Worm (Caenorhabditis elegans) whole organism, L4 larva: ENCODE data around the gene T05A7.6.

Experiments used
- D1046.2 ChIP-seq: fragments of 200-800 bp; sonication (Bioruptor generic); IDR thresholded peaks from 2 replicates; pipeline ENCODE4 v1.3.6; 2022; ENCODE audit warnings: missing genetic modification characterization, missing compliant biosample characterization
- F26F4.8 ChIP-seq: fragments of 200-800 bp; sonication (Bioruptor generic); conservative IDR thresholded peaks from 2 replicates; pipeline ENCODE4 v1.3.6; 2022; ENCODE audit warnings: missing genetic modification characterization, missing compliant biosample characterization
- F37D6.2 ChIP-seq: sonication (generic microtip); optimal IDR thresholded peaks from 2 replicates; lab custom pipeline; 2016; ENCODE audit warnings: mild to moderate bottlenecking, missing genetic modification characterization, missing compliant biosample characterization
- F49E8.2 ChIP-seq: sonication (generic microtip); optimal IDR thresholded peaks from 2 replicates; lab custom pipeline; 2016; ENCODE audit warnings: missing compliant biosample characterization, mild to moderate bottlenecking, missing genetic modification characterization, borderline replicate concordance
- ZK337.2 ChIP-seq: fragments of 200-800 bp; sonication (Bioruptor generic); IDR thresholded peaks from 2 replicates; pipeline ENCODE4 v1.3.6; 2022; ENCODE audit warnings: missing genetic modification reagents, missing genetic modification characterization, missing compliant biosample characterization
- ceh-20 ChIP-seq: fragments of 200-800 bp; sonication (Bioruptor generic); IDR thresholded peaks from 2 replicates; pipeline ENCODE4 v1.3.6; 2022; ENCODE audit warnings: missing genetic modification reagents, missing genetic modification characterization, missing compliant biosample characterization
- ceh-32 ChIP-seq: sonication (generic microtip); optimal IDR thresholded peaks from 2 replicates; lab custom pipeline; 2016; ENCODE audit warnings: mild to moderate bottlenecking, missing genetic modification characterization, missing compliant biosample characterization; ENCODE audit not compliant: poor library complexity
- ctbp-1 ChIP-seq: fragments of 200-800 bp; sonication (Bioruptor generic); IDR thresholded peaks from 2 replicates; pipeline ENCODE4 v1.3.6; 2022; ENCODE audit warnings: missing genetic modification reagents, missing genetic modification characterization, missing compliant biosample characterization
- dmd-6 ChIP-seq: fragments of 200-800 bp; sonication (Bioruptor generic); IDR thresholded peaks from 2 replicates; pipeline ENCODE4 v1.3.6; 2022; ENCODE audit warnings: missing genetic modification reagents, missing genetic modification characterization, missing compliant biosample characterization
- dmd-9 ChIP-seq: fragments of 200-800 bp; sonication (Bioruptor generic); IDR thresholded peaks from 2 replicates; pipeline ENCODE4 v1.3.6; 2022; ENCODE audit warnings: missing genetic modification reagents, missing genetic modification characterization, missing compliant biosample characterization
- duxl-1 ChIP-seq: sonication (generic microtip); optimal IDR thresholded peaks from 2 replicates; lab custom pipeline; 2016; ENCODE audit warnings: mild to moderate bottlenecking, missing genetic modification characterization, moderate library complexity, missing compliant biosample characterization; ENCODE audit not compliant: poor library complexity
- dve-1 ChIP-seq: sonication (generic microtip); optimal IDR thresholded peaks from 2 replicates; lab custom pipeline; 2017; ENCODE audit warnings: antibody characterized with exemption, mild to moderate bottlenecking, missing genetic modification characterization, missing compliant biosample characterization; ENCODE audit not compliant: insufficient read depth
- hlh-11 ChIP-seq: fragments of 200-800 bp; sonication (Bioruptor generic); optimal IDR thresholded peaks from 2 replicates; lab custom pipeline; 2018; ENCODE audit warnings: mild to moderate bottlenecking, missing genetic modification characterization, missing compliant biosample characterization
- jun-1 ChIP-seq: fragments of 150-350 bp; optimal IDR thresholded peaks from 2 replicates; lab custom pipeline; 2014; ENCODE audit warnings: missing biosample characterization, missing genetic modification reagents, missing genetic modification characterization
- lin-1 ChIP-seq: fragments of 200-800 bp; sonication (Bioruptor generic); IDR thresholded peaks from 2 replicates; pipeline ENCODE4 v1.3.6; 2022; ENCODE audit warnings: missing genetic modification reagents, missing genetic modification characterization, missing compliant biosample characterization
- lin-13 ChIP-seq: fragments of 150-350 bp; optimal IDR thresholded peaks from 2 replicates; lab custom pipeline; 2014; ENCODE audit warnings: missing biosample characterization, missing genetic modification reagents, missing genetic modification characterization
- lin-29 ChIP-seq: fragments of 200-800 bp; sonication (Bioruptor generic); IDR thresholded peaks from 2 replicates; pipeline ENCODE4 v1.3.6; 2022; ENCODE audit warnings: missing genetic modification reagents, missing genetic modification characterization, missing compliant biosample characterization
- mdl-1 ChIP-seq, 2 experiments: fragments of 150-350 bp in 1 of 2; sonication (generic microtip) in 1 of 2; optimal IDR thresholded peaks; 2 replicates each; lab custom pipeline; 2014 to 2017; ENCODE audit warnings: missing biosample characterization in 2 of 2, missing genetic modification characterization in 2 of 2
- mep-1 ChIP-seq: fragments of 150-350 bp; sonication (generic microtip); optimal IDR thresholded peaks from 3 replicates; lab custom pipeline; 2014; ENCODE audit warnings: missing biosample characterization, missing genetic modification characterization
- mxl-2 ChIP-seq: fragments of 200-800 bp; sonication (Bioruptor generic); conservative IDR thresholded peaks from 2 replicates; pipeline ENCODE4 v1.3.6; 2022; ENCODE audit warnings: missing genetic modification reagents, missing genetic modification characterization, missing compliant biosample characterization
- nhr-102 ChIP-seq: sonication (generic microtip); optimal IDR thresholded peaks from 2 replicates; lab custom pipeline; 2016; ENCODE audit warnings: mild to moderate bottlenecking, missing genetic modification characterization, moderate library complexity, missing compliant biosample characterization
- nhr-11 ChIP-seq: fragments of 150-350 bp; optimal IDR thresholded peaks from 2 replicates; lab custom pipeline; 2014; ENCODE audit warnings: missing biosample characterization, missing genetic modification characterization
- nhr-42 ChIP-seq: fragments of 200-800 bp; sonication (Bioruptor generic); IDR thresholded peaks from 2 replicates; pipeline ENCODE4 v1.3.6; 2022; ENCODE audit warnings: missing genetic modification characterization, missing compliant biosample characterization
- nhr-48 ChIP-seq: sonication (generic microtip); optimal IDR thresholded peaks from 2 replicates; lab custom pipeline; 2016; ENCODE audit warnings: mild to moderate bottlenecking, missing genetic modification characterization, missing compliant biosample characterization
- pha-4 ChIP-seq, 2 experiments: fragments of 150-350 bp in 1 of 2; fragments of 200-800 bp in 1 of 2; sonication (Bioruptor generic) in 1 of 2; IDR thresholded peaks in 1 of 2; optimal IDR thresholded peaks in 1 of 2; 2 replicates each; pipeline versions ENCODE4 v1.3.6 to Lab custom; 2014 to 2022; ENCODE audit warnings: missing genetic modification characterization in 2 of 2, missing genetic modification reagents in 2 of 2, missing biosample characterization in 1 of 2, missing compliant biosample characterization in 1 of 2
- pqm-1 ChIP-seq: sonication (generic microtip); optimal IDR thresholded peaks from 2 replicates; lab custom pipeline; 2017; ENCODE audit warnings: missing biosample characterization, missing genetic modification characterization
- rbr-2 ChIP-seq: sonication (generic microtip); optimal IDR thresholded peaks from 2 replicates; lab custom pipeline; 2016; ENCODE audit warnings: missing genotype, missing genetic modification characterization, missing compliant biosample characterization
- skn-1 ChIP-seq: fragments of 150-350 bp; optimal IDR thresholded peaks from 2 replicates; lab custom pipeline; 2014; ENCODE audit warnings: missing biosample characterization, missing genetic modification characterization
- tag-97 ChIP-seq: fragments of 200-800 bp; sonication (Bioruptor generic); IDR thresholded peaks from 2 replicates; pipeline ENCODE4 v1.3.6; 2022; ENCODE audit warnings: missing genetic modification characterization, missing compliant biosample characterization
- tra-1 ChIP-seq: fragments of 200-800 bp; sonication (Bioruptor generic); IDR thresholded peaks from 2 replicates; pipeline ENCODE4 v1.3.6; 2022; ENCODE audit warnings: missing genetic modification reagents, missing genetic modification characterization, missing compliant biosample characterization
- unc-62 ChIP-seq, 3 experiments: fragments of 150-350 bp in 1 of 3; sonication (generic microtip); optimal IDR thresholded peaks in 2 of 3; peaks in 1 of 3; 1 replicate in 1 of 3; 2 replicates in 2 of 3; lab custom pipeline; 2014 to 2017; ENCODE audit warnings: missing biosample characterization in 3 of 3, missing genetic modification characterization in 3 of 3, missing genetic modification reagents in 3 of 3, missing genotype in 1 of 3
- zfp-3 ChIP-seq: fragments of 200-800 bp; sonication (Bioruptor generic); conservative IDR thresholded peaks from 2 replicates; pipeline ENCODE4 v1.3.6; 2022; ENCODE audit warnings: missing genetic modification reagents, missing genetic modification characterization, missing compliant biosample characterization
- ztf-7 ChIP-seq: fragments of 150-350 bp; optimal IDR thresholded peaks from 2 replicates; lab custom pipeline; 2014; ENCODE audit warnings: missing biosample characterization, missing genetic modification characterization

The T05A7.6 gene

ce11 chrII:4686941-4687340 is 15.3 kb upstream of the T05A7.6 start, which contains the start of gene sre-39:
TSS of gene sre-39 (plus strand) at chrII:4687241.
- TF ChIP-seq mep-1 (no peak), mxl-2 (GFP tag; lab: Robert Waterston, UW) (no peak), ZK337.2 (GFP tag; lab: Robert Waterston, UW) (no peak), dmd-6 (GFP tag; lab: Robert Waterston, UW) (no peak)

- no peak for TF ChIP-seq skn-1 (tag; lab: Kevin White, UChicago)
- TF ChIP-seq dve-1 (tag; lab: Kevin White, UChicago): no peak
- TF ChIP-seq duxl-1: no peak
- no peak for TF ChIP-seq F37D6.2 (tag; lab: Kevin White, UChicago)
- TF ChIP-seq tra-1 (GFP tag; lab: Robert Waterston, UW): no peak
- no peak for TF ChIP-seq nhr-102
- no peak for TF ChIP-seq unc-62 (GFP tag; optimal IDR thresholded peaks at IDR 0.05 in 1 of 2; lab: Kevin White, UChicago)
- TF ChIP-seq unc-62 (tag; optimal IDR thresholded peaks at IDR 0.05; lab: Kevin White, UChicago): no peak
- TF ChIP-seq nhr-11 (tag; lab: Kevin White, UChicago): no peak
- TF ChIP-seq ceh-32 (tag; lab: Kevin White, UChicago): no peak
- TF ChIP-seq D1046.2: no peak
These were observed 13.3 kb upstream of the T05A7.6 start for ce11 chrII:4684852-4685251.

ce11 chrII:4683693-4684092 is 12.1 kb upstream of the T05A7.6 start, which contains the start of gene sre-40:
TSS of gene sre-40 (minus strand) at chrII:4683793.
- TF ChIP-seq dmd-9 (GFP tag; lab: Robert Waterston, UW) (no peak), tag-97 (GFP tag; lab: Robert Waterston, UW) (no peak), nhr-48 (tag; lab: Kevin White, UChicago) (no peak), mdl-1 (tag; optimal IDR thresholded peaks at IDR 0.05; lab: Kevin White, UChicago) (no peak), F26F4.8 (GFP tag; lab: Robert Waterston, UW) (no peak)

ce11 chrII:4681391-4681790 is 9.8 kb upstream of the T05A7.6 start, which contains the start of gene T05A7.7:
TSS of gene T05A7.7 (minus strand) at chrII:4681491.
- no peak for TF ChIP-seq lin-29
- TF ChIP-seq ceh-20: no peak
- no peak for TF ChIP-seq jun-1 (tag; lab: Kevin White, UChicago)
- no peak for TF ChIP-seq pha-4 (GFP tag; IDR thresholded peaks at IDR 0.05; lab: Robert Waterston, UW)
- no peak for TF ChIP-seq pha-4 (tag; optimal IDR thresholded peaks at IDR 0.05; lab: Kevin White, UChicago)
- no peak for TF ChIP-seq unc-62 (GFP tag; optimal IDR thresholded peaks at IDR 0.05 in 1 of 2; lab: Kevin White, UChicago)
- TF ChIP-seq unc-62 (tag; optimal IDR thresholded peaks at IDR 0.05; lab: Kevin White, UChicago): no peak
- TF ChIP-seq nhr-42 (GFP tag; lab: Robert Waterston, UW): no peak
- no peak for TF ChIP-seq hlh-11
- TF ChIP-seq lin-1: no peak
- no peak for TF ChIP-seq F49E8.2 (tag; lab: Kevin White, UChicago)
- TF ChIP-seq mep-1: no peak

ce11 chrII:4677916-4678315 is 6.3 kb upstream of the T05A7.6 start, which contains the start of gene T05A7.1:
TSS of gene T05A7.1 (plus strand) at chrII:4678216.
- TF ChIP-seq pha-4 (GFP tag; IDR thresholded peaks at IDR 0.05; lab: Robert Waterston, UW): no peak
- no peak for TF ChIP-seq pha-4 (tag; optimal IDR thresholded peaks at IDR 0.05; lab: Kevin White, UChicago)
- TF ChIP-seq pqm-1: no peak
- no peak for TF ChIP-seq ztf-7 (tag; lab: Kevin White, UChicago)
- TF ChIP-seq ceh-20: no peak
- no peak for TF ChIP-seq lin-13 (GFP tag; lab: Kevin White, UChicago)
- no peak for TF ChIP-seq zfp-3 (GFP tag; lab: Robert Waterston, UW)
- TF ChIP-seq rbr-2 (tag; lab: Kevin White, UChicago): no peak
- no peak for TF ChIP-seq ceh-32 (tag; lab: Kevin White, UChicago)
- no peak for TF ChIP-seq ctbp-1 (GFP tag; lab: Robert Waterston, UW)
- TF ChIP-seq jun-1 (tag; lab: Kevin White, UChicago): no peak
- no peak for TF ChIP-seq dmd-9 (GFP tag; lab: Robert Waterston, UW)
